Fruit fly (Drosophila melanogaster) whole organism: ENCODE results near the gene CG44303.

Experiments used
- CG8478 ChIP-seq: fragments of >200 bp; optimal IDR thresholded peaks from 2 replicates; lab custom pipeline; 2018; ENCODE audit warnings: inconsistent platforms
- EcR ChIP-seq, 2 experiments: fragments of >200 bp; optimal IDR thresholded peaks; 2 replicates each; lab custom pipeline; 2017; ENCODE audit warnings: missing biosample characterization in 2 of 2, missing genetic modification characterization in 2 of 2, missing genetic modification reagents in 2 of 2
- pan ChIP-seq: fragments of >200 bp; optimal IDR thresholded peaks from 2 replicates; lab custom pipeline; 2017
- psq ChIP-seq: fragments of >200 bp; optimal IDR thresholded peaks from 2 replicates; lab custom pipeline; 2017
- usp ChIP-seq: fragments of >200 bp; optimal IDR thresholded peaks from 2 replicates; lab custom pipeline; 2017; ENCODE audit warnings: missing biosample characterization, missing genetic modification characterization, mixed read lengths

DNA sequence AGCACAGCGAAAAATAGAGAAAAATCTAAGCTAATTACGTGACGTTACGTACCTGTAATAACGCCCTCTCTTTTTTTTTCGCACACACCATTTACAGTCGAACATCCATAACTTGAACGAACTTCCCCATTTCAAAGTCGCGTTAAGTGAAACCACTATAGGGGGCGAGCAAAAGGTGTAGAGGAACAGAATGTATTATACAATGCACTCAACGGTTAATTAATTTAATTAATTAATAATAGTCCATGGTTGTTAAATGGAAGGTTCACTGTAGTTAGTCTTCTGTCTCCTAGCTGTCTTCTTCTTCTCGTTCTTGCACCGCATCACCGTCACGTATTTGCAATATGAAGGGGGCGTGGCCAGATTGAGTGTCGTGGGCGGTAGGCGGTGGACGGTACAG is 45.6 kb downstream of the CG44303 start:
- TF ChIP-seq usp (GFP tag; lab: Kevin White, UChicago) (no peak), EcR (GFP tag; optimal IDR thresholded peaks at IDR 0.05; lab: Kevin White, UChicago) (no peak), pan (lab: Kevin White, UChicago) (no peak), psq (lab: Kevin White, UChicago) (no peak), CG8478 (lab: Kevin White, UChicago) (no peak)
